Worm (Caenorhabditis elegans): ENCODE results near the gene K07C11.10.

- TF ChIP-seq lin-39 (tag; optimal IDR thresholded peaks at IDR 0.05) (no peak), ceh-16 (tag; optimal IDR thresholded peaks at IDR 0.05) (no peak), fkh-10 (GFP tag; optimal IDR thresholded peaks at IDR 0.05) (no peak), nhr-11 (tag; optimal IDR thresholded peaks at IDR 0.05) (no peak)
These were observed 11.6 kb downstream of the K07C11.10 start for ce11 chrV:8215158-8215557.

Data from whole organism, L3 larva.